Worm (Caenorhabditis elegans): ENCODE results near the gene mut-15.

ce11 chrV:15051720-15052119 is 49.4 kb downstream of the mut-15 start:
- no peak for TF ChIP-seq dpl-1 (GFP tag; optimal IDR thresholded peaks at IDR 0.05)
- TF ChIP-seq irx-1 (tag; optimal IDR thresholded peaks at IDR 0.05), result no peak
- no peak for TF ChIP-seq pqm-1 (tag; optimal IDR thresholded peaks at IDR 0.05)
- no peak for TF ChIP-seq elt-3 (tag; optimal IDR thresholded peaks at IDR 0.05)
